Worm (Caenorhabditis elegans) whole organism, L2 larva: ENCODE measurements around the gene wrm-1.

ENCODE experiments used
- F13H6.1 ChIP-seq: sonication (generic microtip); optimal IDR thresholded peaks from 2 replicates; lab custom pipeline; 2016; ENCODE audit warnings: missing genetic modification characterization, missing compliant biosample characterization
- R02D3.7 ChIP-seq: fragments of 150-350 bp; optimal IDR thresholded peaks from 2 replicates; lab custom pipeline; 2014; ENCODE audit warnings: missing biosample characterization, missing genetic modification characterization
- Y55F3AM.14 ChIP-seq: fragments of 200-800 bp; sonication (Bioruptor generic); optimal IDR thresholded peaks from 2 replicates; lab custom pipeline; 2018; ENCODE audit warnings: mild to moderate bottlenecking, missing genetic modification characterization, missing compliant biosample characterization
- ZK546.5 ChIP-seq: sonication (generic microtip); optimal IDR thresholded peaks from 2 replicates; lab custom pipeline; 2017; ENCODE audit warnings: missing biosample characterization, missing genetic modification characterization
- ama-1 ChIP-seq: fragments of 150-350 bp; optimal IDR thresholded peaks from 2 replicates; lab custom pipeline; 2018; ENCODE audit warnings: inconsistent platforms
- blmp-1 ChIP-seq: sonication (generic microtip); optimal IDR thresholded peaks from 2 replicates; lab custom pipeline; 2017; ENCODE audit warnings: missing genetic modification characterization, mild to moderate bottlenecking, missing compliant biosample characterization, antibody characterized with exemption, moderate library complexity; ENCODE audit not compliant: insufficient read depth
- ceh-16 ChIP-seq: fragments of 150-350 bp; optimal IDR thresholded peaks from 2 replicates; lab custom pipeline; 2014; ENCODE audit warnings: missing biosample characterization, missing genetic modification characterization
- ceh-82 ChIP-seq: fragments of 150-350 bp; optimal IDR thresholded peaks from 2 replicates; lab custom pipeline; 2014; ENCODE audit warnings: missing biosample characterization, missing genetic modification characterization
- crh-2 ChIP-seq: sonication (generic microtip); optimal IDR thresholded peaks from 2 replicates; lab custom pipeline; 2017; ENCODE audit warnings: missing biosample characterization, missing genetic modification characterization
- egl-27 ChIP-seq: sonication (generic microtip); optimal IDR thresholded peaks from 3 replicates; lab custom pipeline; 2017; ENCODE audit warnings: missing biosample characterization, missing genetic modification reagents, missing genetic modification characterization
- elt-1 ChIP-seq: fragments of 150-350 bp; optimal IDR thresholded peaks from 2 replicates; lab custom pipeline; 2014; ENCODE audit warnings: missing biosample characterization, missing genetic modification characterization
- elt-3 ChIP-seq: sonication (generic microtip); optimal IDR thresholded peaks from 2 replicates; lab custom pipeline; 2017; ENCODE audit warnings: missing biosample characterization, missing genetic modification characterization
- fos-1 ChIP-seq: fragments of 150-350 bp; optimal IDR thresholded peaks from 2 replicates; lab custom pipeline; 2014; ENCODE audit warnings: missing biosample characterization, missing genetic modification characterization
- lin-13 ChIP-seq: fragments of 150-350 bp; optimal IDR thresholded peaks from 2 replicates; lab custom pipeline; 2014; ENCODE audit warnings: missing biosample characterization, missing genetic modification reagents, missing genetic modification characterization
- lin-39 ChIP-seq: fragments of 150-350 bp; optimal IDR thresholded peaks from 2 replicates; lab custom pipeline; 2014; ENCODE audit warnings: missing biosample characterization, missing genetic modification reagents, missing genetic modification characterization
- lsy-2 ChIP-seq, 2 experiments: fragments of 150-350 bp in 1 of 2; sonication (generic microtip) in 1 of 2; optimal IDR thresholded peaks; 2 replicates each; lab custom pipeline; 2014 to 2017; ENCODE audit warnings: missing biosample characterization in 2 of 2, missing genetic modification characterization in 2 of 2
- mab-5 ChIP-seq: fragments of 150-350 bp; optimal IDR thresholded peaks from 2 replicates; lab custom pipeline; 2014; ENCODE audit warnings: missing biosample characterization, missing genetic modification characterization
- mbf-1 ChIP-seq: sonication (generic microtip); optimal IDR thresholded peaks from 2 replicates; lab custom pipeline; 2017; ENCODE audit warnings: missing biosample characterization, missing genetic modification characterization
- mdl-1 ChIP-seq, 2 experiments: fragments of 150-350 bp in 1 of 2; sonication (generic microtip) in 1 of 2; optimal IDR thresholded peaks; 2 replicates each; lab custom pipeline; 2017; ENCODE audit warnings: missing biosample characterization in 2 of 2, missing genetic modification characterization in 2 of 2
- nhr-10 ChIP-seq: sonication (generic microtip); optimal IDR thresholded peaks from 2 replicates; lab custom pipeline; 2017; ENCODE audit warnings: missing biosample characterization, missing genetic modification characterization
- nhr-12 ChIP-seq: fragments of 150-350 bp; optimal IDR thresholded peaks from 2 replicates; lab custom pipeline; 2014; ENCODE audit warnings: missing biosample characterization, missing genetic modification characterization
- nhr-129 ChIP-seq: fragments of 150-350 bp; optimal IDR thresholded peaks from 2 replicates; lab custom pipeline; 2014; ENCODE audit warnings: missing biosample characterization, missing genetic modification characterization
- nhr-21 ChIP-seq: fragments of 150-350 bp; optimal IDR thresholded peaks from 2 replicates; lab custom pipeline; 2014; ENCODE audit warnings: missing biosample characterization, missing genetic modification characterization
- nhr-25 ChIP-seq: fragments of 150-350 bp; sonication (generic microtip); optimal IDR thresholded peaks from 3 replicates; lab custom pipeline; 2014; ENCODE audit warnings: missing biosample characterization, missing genetic modification characterization
- nhr-77 ChIP-seq: fragments of 150-350 bp; optimal IDR thresholded peaks from 2 replicates; lab custom pipeline; 2014; ENCODE audit warnings: missing biosample characterization, missing genetic modification characterization
- peb-1 ChIP-seq: fragments of 150-350 bp; optimal IDR thresholded peaks from 2 replicates; lab custom pipeline; 2014; ENCODE audit warnings: missing biosample characterization, missing genetic modification characterization
- sem-4 ChIP-seq: fragments of 150-350 bp; optimal IDR thresholded peaks from 2 replicates; lab custom pipeline; 2014; ENCODE audit warnings: missing biosample characterization, missing genetic modification reagents, missing genetic modification characterization
- skn-1 ChIP-seq: sonication (generic microtip); optimal IDR thresholded peaks from 2 replicates; lab custom pipeline; 2017; ENCODE audit warnings: missing biosample characterization, missing genetic modification characterization
- sma-3 ChIP-seq: sonication (generic microtip); optimal IDR thresholded peaks from 2 replicates; lab custom pipeline; 2016; ENCODE audit warnings: missing genetic modification reagents, missing genetic modification characterization, missing compliant biosample characterization
- sma-9 ChIP-seq, 2 experiments: fragments of 150-350 bp in 1 of 2; sonication (generic microtip) in 1 of 2; optimal IDR thresholded peaks; 2 replicates each; lab custom pipeline; 2014 to 2016; ENCODE audit warnings: missing genetic modification characterization in 2 of 2, mild to moderate bottlenecking in 1 of 2, missing biosample characterization in 1 of 2, missing compliant biosample characterization in 1 of 2, missing genetic modification reagents in 1 of 2, moderate library complexity in 1 of 2
- snpc-4 ChIP-seq: fragments of 150-350 bp; optimal IDR thresholded peaks from 2 replicates; lab custom pipeline; 2014; ENCODE audit warnings: missing biosample characterization, missing genetic modification characterization
- unc-39 ChIP-seq: fragments of 150-350 bp; optimal IDR thresholded peaks from 2 replicates; lab custom pipeline; 2014; ENCODE audit warnings: missing biosample characterization, missing genetic modification characterization
- unc-55 ChIP-seq: fragments of 150-350 bp; sonication (generic microtip); optimal IDR thresholded peaks from 3 replicates; lab custom pipeline; 2014; ENCODE audit warnings: missing biosample characterization, missing genetic modification reagents, missing genetic modification characterization
- unc-62 ChIP-seq: fragments of 150-350 bp; optimal IDR thresholded peaks from 2 replicates; lab custom pipeline; 2014; ENCODE audit warnings: missing biosample characterization, missing genetic modification reagents, missing genetic modification characterization
- ztf-11 ChIP-seq: sonication (generic microtip); optimal IDR thresholded peaks from 2 replicates; lab custom pipeline; 2017; ENCODE audit warnings: missing biosample characterization, missing genetic modification characterization
- ztf-4 ChIP-seq: fragments of 150-350 bp; optimal IDR thresholded peaks from 2 replicates; lab custom pipeline; 2014; ENCODE audit warnings: missing biosample characterization, missing genetic modification characterization

The wrm-1 gene

ce11 chrIII:5743084-5743483 is 20.4 kb downstream of the wrm-1 start, which contains the start of gene B0244.15:
Gene B0244.15 (plus strand): TSS chrIII:5743384.
- TF ChIP-seq ZK546.5 (tag; lab: Kevin White, UChicago) (no peak), mdl-1 (tag; optimal IDR thresholded peaks at IDR 0.05; lab: Kevin White, UChicago) (no peak), ztf-4 (tag; lab: Kevin White, UChicago) (no peak), nhr-10 (tag; lab: Kevin White, UChicago) (no peak), skn-1 (no peak), unc-55 (no peak), mab-5 (tag; lab: Kevin White, UChicago) (no peak)
- TF ChIP-seq, all 48 proteins: peak for 0

DNA sequence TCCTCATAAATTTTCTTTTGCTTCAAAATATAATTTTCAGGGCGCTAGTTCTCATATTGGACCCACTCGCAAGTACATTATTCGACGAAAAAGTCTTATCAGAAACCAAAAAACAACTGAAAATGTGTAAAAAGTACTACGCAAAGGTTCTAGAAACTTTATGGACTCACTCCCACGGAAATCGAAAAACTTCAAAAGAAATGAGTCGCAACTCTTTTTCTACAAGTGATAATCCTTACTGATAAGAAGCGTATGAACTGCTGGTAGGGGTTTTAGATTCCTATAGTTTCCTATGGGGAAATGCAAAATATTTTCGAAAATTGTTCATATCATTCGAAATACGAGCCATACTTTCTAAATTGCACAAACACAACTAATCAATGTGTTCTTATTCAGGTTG is 21.9 kb downstream of the wrm-1 start, which contains the start of gene B0244.5:
B0244.5 (plus strand) TSS at position 301 of the 400 bp plus-strand sequence.
- TF ChIP-seq lin-13 (GFP tag; lab: Kevin White, UChicago) = no peak
- TF ChIP-seq fos-1 (tag; lab: Kevin White, UChicago) = peak; percentile 4

ce11 chrIII:5747185-5747584 is 24.5 kb downstream of the wrm-1 start, which contains the start of gene B0244.4:
Gene B0244.4 (plus strand): TSS chrIII:5747485.
- no peak for TF ChIP-seq unc-55
- TF ChIP-seq unc-62 (GFP tag; lab: Kevin White, UChicago) = no peak
- no peak for TF ChIP-seq peb-1 (tag; lab: Kevin White, UChicago)
- no peak for TF ChIP-seq nhr-10 (tag; lab: Kevin White, UChicago)
- no peak for TF ChIP-seq elt-1
- TF ChIP-seq mbf-1 (tag; lab: Kevin White, UChicago) = no peak
- TF ChIP-seq nhr-25 (tag; lab: Kevin White, UChicago) = no peak
- no peak for TF ChIP-seq ztf-4 (tag; lab: Kevin White, UChicago)
- TF ChIP-seq sma-9 (GFP tag; optimal IDR thresholded peaks at IDR 0.05; lab: Kevin White, UChicago) = no peak
- TF ChIP-seq sma-9 (tag; optimal IDR thresholded peaks at IDR 0.05; lab: Kevin White, UChicago) = no peak
- no peak for TF ChIP-seq skn-1
- no peak for TF ChIP-seq lsy-2 (tag; optimal IDR thresholded peaks at IDR 0.05; lab: Kevin White, UChicago)
- no peak for TF ChIP-seq snpc-4 (tag; lab: Kevin White, UChicago)
- no peak for TF ChIP-seq mdl-1 (tag; optimal IDR thresholded peaks at IDR 0.05; lab: Kevin White, UChicago)
- TF ChIP-seq sma-3 = no peak
- TF ChIP-seq ceh-82 (tag; lab: Kevin White, UChicago) = no peak
- no peak for TF ChIP-seq lin-39
- no peak for TF ChIP-seq Y55F3AM.14 (GFP tag; lab: Kevin White, UChicago)
- TF ChIP-seq ztf-11 (tag; lab: Kevin White, UChicago) = no peak
- no peak for TF ChIP-seq nhr-129 (tag; lab: Kevin White, UChicago)

DNA sequence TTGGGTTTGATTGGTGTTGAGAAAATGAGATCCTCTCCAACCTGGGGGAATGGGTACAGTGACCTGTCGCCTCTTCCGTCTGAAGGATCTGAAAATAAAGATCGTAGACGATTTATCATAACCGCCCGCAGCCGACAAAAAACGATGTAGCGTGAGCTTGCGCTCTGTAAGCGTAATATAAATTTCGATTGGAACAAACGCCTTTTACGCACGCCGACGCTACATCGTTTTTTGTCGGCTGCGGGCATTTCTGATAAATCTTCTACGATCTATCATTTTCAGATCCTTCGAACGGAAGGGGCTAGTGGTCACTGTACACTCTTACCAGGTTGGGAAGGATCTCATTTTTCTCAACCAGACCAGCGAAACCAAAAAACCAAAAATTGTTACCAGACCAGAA is 25.7 kb downstream of the wrm-1 start:
- TF ChIP-seq R02D3.7 (tag; lab: Kevin White, UChicago) (no peak), sma-9 (GFP tag; optimal IDR thresholded peaks at IDR 0.05; lab: Kevin White, UChicago) (no peak), sma-9 (tag; optimal IDR thresholded peaks at IDR 0.05; lab: Kevin White, UChicago) (no peak), nhr-12 (tag; lab: Kevin White, UChicago) (no peak), mdl-1 (tag; optimal IDR thresholded peaks at IDR 0.05; lab: Kevin White, UChicago) (no peak), nhr-77 (tag; lab: Kevin White, UChicago) (no peak), sem-4 (no peak), F13H6.1 (no peak), nhr-21 (no peak), sma-3 (no peak), blmp-1 (tag; lab: Kevin White, UChicago) (no peak), Y55F3AM.14 (GFP tag; lab: Kevin White, UChicago) (no peak), egl-27 (no peak), elt-3 (tag; lab: Kevin White, UChicago) (no peak), nhr-10 (tag; lab: Kevin White, UChicago) (no peak), lin-39 (no peak)

ce11 chrIII:5750503-5750902 is 27.9 kb downstream of the wrm-1 start:
- TF ChIP-seq nhr-21 (no peak), ama-1 (no peak), ceh-16 (tag; lab: Kevin White, UChicago) (no peak), lin-39 (no peak), ztf-11 (tag; lab: Kevin White, UChicago) (no peak), ZK546.5 (tag; lab: Kevin White, UChicago) (no peak), blmp-1 (tag; lab: Kevin White, UChicago) (no peak), crh-2 (no peak), mdl-1 (tag; optimal IDR thresholded peaks at IDR 0.05; lab: Kevin White, UChicago) (no peak), nhr-129 (tag; lab: Kevin White, UChicago) (no peak), unc-39 (tag; lab: Kevin White, UChicago) (no peak)
- TF ChIP-seq, all 48 proteins: peak for 0
